Worm (Caenorhabditis elegans) whole organism, L3 larva: ENCODE measurements around the gene srd-17.

ENCODE experiments used
- fos-1 ChIP-seq: fragments of 150-350 bp; optimal IDR thresholded peaks from 2 replicates; lab custom pipeline; 2014; ENCODE audit warnings: missing biosample characterization, missing genetic modification characterization
- lin-15B ChIP-seq: fragments of 150-350 bp; optimal IDR thresholded peaks from 2 replicates; lab custom pipeline; 2014; ENCODE audit warnings: missing biosample characterization, missing genetic modification characterization
- lin-39 ChIP-seq: fragments of 150-350 bp; optimal IDR thresholded peaks from 2 replicates; lab custom pipeline; 2018; ENCODE audit warnings: missing biosample characterization, missing genetic modification reagents, missing genetic modification characterization
- nhr-11 ChIP-seq: fragments of 150-350 bp; optimal IDR thresholded peaks from 2 replicates; lab custom pipeline; 2014; ENCODE audit warnings: missing biosample characterization, missing genetic modification characterization
- nhr-28 ChIP-seq: fragments of 150-350 bp; optimal IDR thresholded peaks from 2 replicates; lab custom pipeline; 2014; ENCODE audit warnings: missing biosample characterization, missing genetic modification characterization
- unc-62 ChIP-seq: fragments of 150-350 bp; sonication (generic microtip); optimal IDR thresholded peaks from 4 replicates; lab custom pipeline; 2014; ENCODE audit warnings: missing biosample characterization, missing genetic modification reagents, missing genetic modification characterization

- TF ChIP-seq unc-62 (GFP tag; lab: Kevin White, UChicago) (no peak), nhr-11 (tag; lab: Kevin White, UChicago) (no peak), fos-1 (tag; lab: Kevin White, UChicago) (no peak), nhr-28 (no peak), lin-15B (no peak), lin-39 (tag; lab: Kevin White, UChicago) (no peak)
Measured at ce11 chrV:13421697-13422096, 10.8 kb downstream of the srd-17 start.
